Worm (Caenorhabditis elegans): Measurements from ENCODE around the gene lgmn-1.

The lgmn-1 gene

DNA sequence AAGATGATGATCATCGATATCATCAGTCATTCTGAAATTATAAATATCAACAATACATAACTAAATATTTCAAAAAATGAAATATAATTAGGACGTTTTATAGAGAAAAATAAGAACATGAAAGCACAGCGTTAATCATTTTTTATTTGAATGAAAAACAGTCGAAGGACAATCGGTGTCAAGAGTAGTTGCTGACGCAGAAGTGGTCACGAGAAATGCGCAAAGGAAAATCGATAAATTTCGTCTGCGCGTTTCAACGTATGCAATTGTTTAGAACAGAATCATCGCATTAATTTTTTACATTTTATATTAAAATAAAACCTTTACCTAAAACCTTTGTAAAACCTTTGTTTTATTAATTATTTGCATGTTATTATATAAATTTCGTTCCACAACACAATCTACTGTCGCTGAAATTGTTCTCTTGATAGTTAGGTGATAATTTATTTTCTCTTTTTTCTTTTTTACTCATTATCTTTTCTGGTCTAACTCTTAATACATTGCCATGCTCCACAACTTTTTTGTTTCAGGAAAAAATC is 15.1 kb upstream of the lgmn-1 start, which contains the start of the genes W04D2.4 and rbm-25 (continued):
- TF ChIP-seq tlp-1 (tag; optimal IDR thresholded peaks at IDR 0.05) (no peak), zag-1 (tag; optimal IDR thresholded peaks at IDR 0.05) (peak; percentile 28), aha-1 (tag; optimal IDR thresholded peaks at IDR 0.05) (peak; percentile 23), egl-27 (tag; optimal IDR thresholded peaks at IDR 0.05) (no peak), ets-5 (GFP tag; IDR thresholded peaks at IDR 0.05) (no peak), C34B4.2 (tag; optimal IDR thresholded peaks at IDR 0.05) (no peak), snpc-4 (tag; optimal IDR thresholded peaks at IDR 0.05) (peak; percentile 94), jun-1 (tag; optimal IDR thresholded peaks at IDR 0.05) (peak; percentile 70), isw-1 (GFP tag; IDR thresholded peaks at IDR 0.05) (peak; percentile 65), nhr-76 (tag; optimal IDR thresholded peaks at IDR 0.05) (no peak), unc-62 (GFP tag; optimal IDR thresholded peaks at IDR 0.05) (no peak), fkh-8 (tag; optimal IDR thresholded peaks at IDR 0.05) (peak; percentile 39), vab-15 (tag; optimal IDR thresholded peaks at IDR 0.05) (no peak), nhr-11 (tag; optimal IDR thresholded peaks at IDR 0.05) (peak; percentile 50)

DNA sequence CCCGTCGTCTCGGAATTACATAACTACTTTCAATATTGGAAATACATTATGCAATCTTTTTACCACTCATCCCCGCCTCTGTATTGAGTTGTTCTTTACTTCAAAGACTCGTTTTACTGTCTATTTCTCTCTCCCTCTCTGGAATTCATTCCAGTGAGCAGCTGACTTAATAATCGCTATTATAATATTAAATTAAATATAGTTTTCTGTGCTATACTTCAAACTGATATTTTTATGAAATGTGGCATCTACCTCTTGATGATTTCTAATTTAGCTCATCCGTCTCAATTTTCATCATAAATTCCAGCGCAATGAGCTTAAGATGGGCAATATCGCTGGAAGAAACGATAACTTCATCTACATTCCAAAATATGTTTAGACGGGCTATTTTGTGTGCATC is 9.4 kb upstream of the lgmn-1 start, which contains the start of gene T28H10.1:
Gene T28H10.1, plus strand, starts transcription at position 301 of the 400 bp plus-strand sequence.
- TF ChIP-seq nhr-84 (tag; optimal IDR thresholded peaks at IDR 0.05) (no peak), nhr-76 (tag; optimal IDR thresholded peaks at IDR 0.05) (no peak), efl-1 (optimal IDR thresholded peaks at IDR 0.05) (no peak), efl-1 (GFP tag; optimal IDR thresholded peaks at IDR 0.05 in 1 of 2) (no peak), lin-39 (tag; optimal IDR thresholded peaks at IDR 0.05) (no peak), fkh-10 (GFP tag; optimal IDR thresholded peaks at IDR 0.05) (no peak), nhr-12 (tag; optimal IDR thresholded peaks at IDR 0.05) (no peak), pag-3 (tag; optimal IDR thresholded peaks at IDR 0.05; ENCODE audit: borderline replicate concordance, insufficient read depth) (no peak), hlh-17 (GFP tag; optimal IDR thresholded peaks at IDR 0.05; ENCODE audit: borderline replicate concordance) (no peak), lir-3 (tag; optimal IDR thresholded peaks at IDR 0.05; ENCODE audit: poor library complexity) (no peak), nhr-90 (tag; optimal IDR thresholded peaks at IDR 0.05; ENCODE audit: poor library complexity) (no peak), ces-1 (GFP tag; optimal IDR thresholded peaks at IDR 0.05) (no peak), irx-1 (tag; optimal IDR thresholded peaks at IDR 0.05) (no peak), egl-27 (tag; optimal IDR thresholded peaks at IDR 0.05) (no peak), ceh-82 (tag; optimal IDR thresholded peaks at IDR 0.05) (no peak), elt-3 (tag; optimal IDR thresholded peaks at IDR 0.05) (no peak), hpl-2 (GFP tag; optimal IDR thresholded peaks at IDR 0.05) (no peak), Y116A8C.19 (tag; optimal IDR thresholded peaks at IDR 0.05; ENCODE audit: borderline replicate concordance) (no peak), pqm-1 (tag; optimal IDR thresholded peaks at IDR 0.05) (no peak), C16A3.4 (tag; optimal IDR thresholded peaks at IDR 0.05) (no peak)

DNA sequence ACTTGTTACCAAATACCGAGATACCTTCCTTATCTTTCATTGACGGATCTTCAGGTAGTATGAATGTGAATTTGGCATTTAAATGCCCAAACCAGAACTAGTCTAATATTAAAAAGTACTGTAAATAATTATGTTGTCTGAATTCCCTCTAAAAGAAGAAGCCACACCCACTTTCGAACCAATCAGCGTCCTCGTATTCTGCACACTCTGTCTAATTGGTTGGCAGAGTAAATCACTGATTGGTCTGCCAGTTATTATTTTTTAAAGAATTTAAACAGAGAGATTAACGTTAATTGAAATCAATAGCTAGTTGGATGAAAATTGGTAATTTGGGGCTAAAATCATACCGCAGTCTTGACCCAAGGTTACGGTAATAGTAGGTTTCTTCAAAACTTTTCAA is 7.1 kb upstream of the lgmn-1 start:
- TF ChIP-seq lsy-2 (tag; optimal IDR thresholded peaks at IDR 0.05) (no peak), fkh-10 (GFP tag; optimal IDR thresholded peaks at IDR 0.05) (no peak), mef-2 (tag; optimal IDR thresholded peaks at IDR 0.05) (no peak), nhr-11 (tag; optimal IDR thresholded peaks at IDR 0.05) (no peak)

DNA sequence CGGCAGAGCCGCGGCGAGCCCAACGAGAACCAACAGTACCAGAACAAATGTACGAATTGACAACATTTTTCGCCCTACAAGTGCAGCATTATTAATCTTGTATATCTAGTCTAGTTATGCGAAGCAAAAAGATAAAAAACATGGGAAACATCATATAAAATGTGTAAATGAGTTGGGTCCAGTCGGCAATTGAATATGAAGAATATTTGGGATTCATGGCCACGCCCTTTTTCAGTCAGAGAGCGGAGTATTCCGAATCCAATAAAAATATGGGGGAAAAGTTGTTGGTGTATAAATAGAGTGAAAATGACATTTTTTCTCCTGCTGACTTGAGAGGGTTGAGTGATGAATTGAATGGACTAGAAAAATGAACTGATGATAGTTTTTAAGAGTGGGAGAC is 6.7 kb upstream of the lgmn-1 start, which contains the start of gene nlp-46:
Gene nlp-46, minus strand, starts transcription at position 101 of the 400 bp plus-strand sequence.
- TF ChIP-seq ceh-82 (tag; optimal IDR thresholded peaks at IDR 0.05) (no peak), nhr-28 (tag; optimal IDR thresholded peaks at IDR 0.05) (no peak), lin-13 (GFP tag; optimal IDR thresholded peaks at IDR 0.05) (no peak), hpl-2 (GFP tag; optimal IDR thresholded peaks at IDR 0.05) (no peak)

Measured in whole organism, L1 larva.